Fruit fly (Drosophila melanogaster): ENCODE measurements around the gene CG31496.

Gene CG31496

dm6 chr3R:7334613-7335012 is 10.3 kb upstream of the CG31496 start (continued):
- no peak for TF ChIP-seq CG1602 (GFP tag; optimal IDR thresholded peaks at IDR 0.05)
- no peak for TF ChIP-seq vnd (GFP tag; IDR thresholded peaks at IDR 0.05; ENCODE audit: partially characterized antibody)
- no peak for TF ChIP-seq esg (GFP tag; conservative IDR thresholded peaks at IDR 0.05)
- TF ChIP-seq HHEX (GFP tag; optimal IDR thresholded peaks at IDR 0.05): peak; percentile 28
- no peak for TF ChIP-seq CG11695 (GFP tag; IDR thresholded peaks at IDR 0.05)
- no peak for TF ChIP-seq gcm2 (GFP tag; optimal IDR thresholded peaks at IDR 0.05)
- peak; percentile 46 for TF ChIP-seq CG7839 (tag; optimal IDR thresholded peaks at IDR 0.05)
- TF ChIP-seq CG2199 (GFP tag; IDR thresholded peaks at IDR 0.05): no peak
- peak; percentile 55 for TF ChIP-seq dmrt99B (tag; optimal IDR thresholded peaks at IDR 0.05)
- TF ChIP-seq Opbp (GFP tag; IDR thresholded peaks at IDR 0.05; ENCODE audit: partially characterized antibody): no peak
- TF ChIP-seq NfI (GFP tag; optimal IDR thresholded peaks at IDR 0.05): peak; percentile 9
- TF ChIP-seq CG11723 (GFP tag; optimal IDR thresholded peaks at IDR 0.05): no peak
- no peak for TF ChIP-seq CG10147 (GFP tag; optimal IDR thresholded peaks at IDR 0.05)
- TF ChIP-seq chm (GFP tag; IDR thresholded peaks at IDR 0.05): no peak
- peak in 1 of 2 experiments; percentile 49 for TF ChIP-seq Hr51 (GFP tag; optimal IDR thresholded peaks at IDR 0.05)
- TF ChIP-seq CG10267 (tag; optimal IDR thresholded peaks at IDR 0.05): no peak
- TF ChIP-seq CG34224 (GFP tag; IDR thresholded peaks at IDR 0.05; ENCODE audit: partially characterized antibody): no peak
- peak; percentile 62 for TF ChIP-seq CG11504 (tag; optimal IDR thresholded peaks at IDR 0.05)
- TF ChIP-seq Hr39 (optimal IDR thresholded peaks at IDR 0.05): no peak
- peak; percentile 2 for TF ChIP-seq scrt (GFP tag; optimal IDR thresholded peaks at IDR 0.05)
- TF ChIP-seq Stat92E (GFP tag; optimal IDR thresholded peaks at IDR 0.05): no peak
- no peak for TF ChIP-seq CG17328 (GFP tag; IDR thresholded peaks at IDR 0.05)
- TF ChIP-seq Oaz (GFP tag; IDR thresholded peaks at IDR 0.05): no peak
- TF ChIP-seq CG8388 (GFP tag; optimal IDR thresholded peaks at IDR 0.05): no peak
- no peak for TF ChIP-seq CG18262 (tag; optimal IDR thresholded peaks at IDR 0.05)
- no peak for TF ChIP-seq Nf-YA (GFP tag; IDR thresholded peaks at IDR 0.05)
- peak; percentile 20 for TF ChIP-seq cwo (GFP tag; optimal IDR thresholded peaks at IDR 0.05)
- no peak for TF ChIP-seq zfh1 (GFP tag; IDR thresholded peaks at IDR 0.05)
- no peak for TF ChIP-seq croc (GFP tag; conservative IDR thresholded peaks at IDR 0.05)
- no peak for TF ChIP-seq CG7963 (GFP tag; IDR thresholded peaks at IDR 0.05; ENCODE audit: partially characterized antibody)
- TF ChIP-seq grn (GFP tag; optimal IDR thresholded peaks at IDR 0.05): no peak
- TF ChIP-seq CG10959 (GFP tag; IDR thresholded peaks at IDR 0.05): no peak
- TF ChIP-seq CG11696 (GFP tag; IDR thresholded peaks at IDR 0.05): no peak
- no peak for TF ChIP-seq chif (GFP tag; optimal IDR thresholded peaks at IDR 0.05)
- no peak for TF ChIP-seq sima (GFP tag; optimal IDR thresholded peaks at IDR 0.05)
- TF ChIP-seq CG17186 (GFP tag; optimal IDR thresholded peaks at IDR 0.05): no peak
- TF ChIP-seq CG7987 (GFP tag; optimal IDR thresholded peaks at IDR 0.05): no peak
- no peak for TF ChIP-seq CG12104 (GFP tag; optimal IDR thresholded peaks at IDR 0.05)
- TF ChIP-seq CG15696 (tag; optimal IDR thresholded peaks at IDR 0.05): no peak
- no peak for TF ChIP-seq seq (GFP tag; IDR thresholded peaks at IDR 0.05)
- no peak for TF ChIP-seq CG1792 (GFP tag; optimal IDR thresholded peaks at IDR 0.05)
- no peak for TF ChIP-seq yki (optimal IDR thresholded peaks at IDR 0.05)
- no peak for TF ChIP-seq insv (GFP tag; optimal IDR thresholded peaks at IDR 0.05)
- TF ChIP-seq CG32532 (GFP tag; IDR thresholded peaks at IDR 0.05): no peak
- no peak for TF ChIP-seq br (optimal IDR thresholded peaks at IDR 0.05)
- TF ChIP-seq Atf6 (GFP tag; IDR thresholded peaks at IDR 0.05): no peak
- TF ChIP-seq HmgD (GFP tag; optimal IDR thresholded peaks at IDR 0.05): no peak
- TF ChIP-seq CG4282 (GFP tag; optimal IDR thresholded peaks at IDR 0.05): no peak
- peak; percentile 38 for TF ChIP-seq Meics (GFP tag; optimal IDR thresholded peaks at IDR 0.05)
- TF ChIP-seq CG6654 (GFP tag; optimal IDR thresholded peaks at IDR 0.05): no peak
- no peak for TF ChIP-seq ems (GFP tag; optimal IDR thresholded peaks at IDR 0.05)
- no peak for TF ChIP-seq Hey (tag; optimal IDR thresholded peaks at IDR 0.05)
